Worm (Caenorhabditis elegans): ENCODE measurements around the gene mpz-5.

ce11 chrIV:10382894-10383293 is 9.3 kb upstream of the mpz-5 start:
- TF ChIP-seq nhr-76 (tag; optimal IDR thresholded peaks at IDR 0.05) (no peak), fkh-10 (GFP tag; optimal IDR thresholded peaks at IDR 0.05) (no peak), nhr-28 (tag; optimal IDR thresholded peaks at IDR 0.05) (no peak)
